Worm (Caenorhabditis elegans) whole organism, L1 larva: ENCODE results near the gene Y32G9A.5.

Source experiments
- fos-1 ChIP-seq: fragments of 150-350 bp; optimal IDR thresholded peaks from 2 replicates; lab custom pipeline; 2014; ENCODE audit warnings: missing biosample characterization, missing genetic modification characterization
- lin-13 ChIP-seq: fragments of 150-350 bp; optimal IDR thresholded peaks from 2 replicates; lab custom pipeline; 2014; ENCODE audit warnings: missing biosample characterization, missing genetic modification reagents, missing genetic modification characterization
- sptf-1 ChIP-seq: fragments of 150-350 bp; optimal IDR thresholded peaks from 2 replicates; lab custom pipeline; 2014; ENCODE audit warnings: missing biosample characterization, missing genetic modification characterization

- TF ChIP-seq fos-1 (tag; lab: Kevin White, UChicago) = no peak
- TF ChIP-seq sptf-1 (tag; lab: Kevin White, UChicago) = no peak
- TF ChIP-seq lin-13 = no peak
Measured at ce11 chrV:1888299-1888698, 19.2 kb upstream of the Y32G9A.5 start.
